Fruit fly (Drosophila melanogaster): Measurements from ENCODE around the gene ATPsynCF6.

Gene ATPsynCF6

DNA sequence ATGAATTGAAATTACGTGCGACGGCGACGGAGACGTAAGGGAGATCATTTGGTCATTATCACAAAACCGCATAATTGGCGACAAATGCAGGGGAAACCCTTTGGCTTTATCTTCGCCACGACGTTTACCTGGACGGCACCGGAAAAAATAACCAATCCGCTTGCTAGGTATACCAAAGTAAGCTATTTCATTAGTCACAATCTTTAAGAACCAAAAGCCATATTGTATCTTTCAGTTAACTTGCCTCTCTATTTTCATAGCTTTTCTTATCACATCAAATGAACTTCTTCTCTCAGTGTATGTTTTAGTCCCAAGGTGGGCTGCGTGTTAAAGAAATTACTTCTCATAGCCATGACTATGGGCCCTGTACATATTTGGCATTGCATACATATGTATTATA, 40.2 kb downstream of the ATPsynCF6 start (continued):
- no peak for TF ChIP-seq CG13624 (GFP tag; optimal IDR thresholded peaks at IDR 0.05)
- peak; percentile 24 for TF ChIP-seq unpg (GFP tag; optimal IDR thresholded peaks at IDR 0.05)
- peak in 1 of 2 experiments; percentile 26 for TF ChIP-seq Hr51 (GFP tag; optimal IDR thresholded peaks at IDR 0.05)
- no peak for TF ChIP-seq fd96Cb (tag; optimal IDR thresholded peaks at IDR 0.05)
- TF ChIP-seq CG2712 (tag; optimal IDR thresholded peaks at IDR 0.05): peak; percentile 30
- TF ChIP-seq exex (tag; optimal IDR thresholded peaks at IDR 0.05): peak; percentile 20
- TF ChIP-seq Poxn (GFP tag; IDR thresholded peaks at IDR 0.05): no peak
- TF ChIP-seq otp (GFP tag; IDR thresholded peaks at IDR 0.05): no peak
- TF ChIP-seq en (GFP tag; optimal IDR thresholded peaks at IDR 0.05): no peak
- no peak for TF ChIP-seq D19A (tag; optimal IDR thresholded peaks at IDR 0.05)
- peak; percentile 67; the same call in 2 of the 3 replicates for TF ChIP-seq ase (GFP tag; IDR thresholded peaks at IDR 0.05)
- TF ChIP-seq Trl (optimal IDR thresholded peaks at IDR 0.05): no peak
- peak; percentile 31 for TF ChIP-seq Trl (GFP tag; optimal IDR thresholded peaks at IDR 0.05)
- TF ChIP-seq zf30C (GFP tag; optimal IDR thresholded peaks at IDR 0.05): no peak
- TF ChIP-seq lbe (GFP tag; optimal IDR thresholded peaks at IDR 0.05): no peak
- peak; percentile 62 for TF ChIP-seq ci (GFP tag; IDR thresholded peaks at IDR 0.05)
- no peak for TF ChIP-seq CG12071 (GFP tag; optimal IDR thresholded peaks at IDR 0.05)
- no peak for TF ChIP-seq CG18764 (GFP tag; optimal IDR thresholded peaks at IDR 0.05)
- TF ChIP-seq CG9437 (GFP tag; optimal IDR thresholded peaks at IDR 0.05): peak; percentile 45
- peak; percentile 2 for TF ChIP-seq CG7556 (GFP tag; optimal IDR thresholded peaks at IDR 0.05)
- peak; percentile 46; the same call in 1 of the 3 replicates for TF ChIP-seq dysf (GFP tag; IDR thresholded peaks at IDR 0.05)
- TF ChIP-seq Hr3 (GFP tag; optimal IDR thresholded peaks at IDR 0.05): peak; percentile 1
- TF ChIP-seq tgo (GFP tag; IDR thresholded peaks at IDR 0.05): peak; percentile 23; the same call in 1 of the 3 replicates
- no peak for TF ChIP-seq HLH3B (GFP tag; IDR thresholded peaks at IDR 0.05)
- 0 out of 2 replicates have a peak, but pooled peaks have one; percentile 16 for TF ChIP-seq lmd (GFP tag; IDR thresholded peaks at IDR 0.05)
- no peak for TF ChIP-seq CG17829 (tag; optimal IDR thresholded peaks at IDR 0.05)
- TF ChIP-seq CG4820 (GFP tag; optimal IDR thresholded peaks at IDR 0.05): peak; percentile 24
- peak; percentile 20 for TF ChIP-seq Chrac-16 (GFP tag; optimal IDR thresholded peaks at IDR 0.05)
- TF ChIP-seq crp (GFP tag; optimal IDR thresholded peaks at IDR 0.05): no peak
- TF ChIP-seq chn (GFP tag; optimal IDR thresholded peaks at IDR 0.05): peak; percentile 4
- no peak for TF ChIP-seq CG3838 (GFP tag; optimal IDR thresholded peaks at IDR 0.05)
- TF ChIP-seq CG18619 (GFP tag; optimal IDR thresholded peaks at IDR 0.05): no peak
- 0 out of 2 replicates have a peak, but pooled peaks have one; percentile 8 for TF ChIP-seq gt (GFP tag; IDR thresholded peaks at IDR 0.05)
- no peak for TF ChIP-seq Ada2b (GFP tag; IDR thresholded peaks at IDR 0.05)
- TF ChIP-seq cas (GFP tag; IDR thresholded peaks at IDR 0.05): no peak
- TF ChIP-seq CG31388 (GFP tag; optimal IDR thresholded peaks at IDR 0.05): no peak
- peak; percentile 7 for TF ChIP-seq gsb-n (tag; optimal IDR thresholded peaks at IDR 0.05)
- TF ChIP-seq Oli (tag; optimal IDR thresholded peaks at IDR 0.05): peak; percentile 25
- TF ChIP-seq psq (GFP tag; optimal IDR thresholded peaks at IDR 0.05): no peak
- peak; percentile 17 for TF ChIP-seq CG10462 (GFP tag; optimal IDR thresholded peaks at IDR 0.05)
- TF ChIP-seq HmgZ (tag; optimal IDR thresholded peaks at IDR 0.05): peak; percentile 2
- TF ChIP-seq CG17568 (GFP tag; optimal IDR thresholded peaks at IDR 0.05): no peak
- TF ChIP-seq sisA (GFP tag; IDR thresholded peaks at IDR 0.05): no peak
- no peak for TF ChIP-seq Ets97D (GFP tag; optimal IDR thresholded peaks at IDR 0.05)
- TF ChIP-seq CG3065 (GFP tag; optimal IDR thresholded peaks at IDR 0.05): no peak
- peak; percentile 31; the same call in 1 of the 2 replicates for TF ChIP-seq CG6689 (GFP tag; IDR thresholded peaks at IDR 0.05)
- no peak for TF ChIP-seq CrebB (tag; optimal IDR thresholded peaks at IDR 0.05)
- peak in 1 of 3 experiments; percentile 31 for TF ChIP-seq lola (GFP tag; optimal IDR thresholded peaks at IDR 0.05)
- TF ChIP-seq CG9727 (GFP tag; optimal IDR thresholded peaks at IDR 0.05): peak; percentile 5
- TF ChIP-seq PHDP (tag; optimal IDR thresholded peaks at IDR 0.05): peak; percentile 12
- TF ChIP-seq gem (tag; optimal IDR thresholded peaks at IDR 0.05): peak; percentile 51
- no peak for TF ChIP-seq Dip3 (GFP tag; optimal IDR thresholded peaks at IDR 0.05)

Measured in whole organism, embryonic.